Worm (Caenorhabditis elegans) whole organism, L3 larva: ENCODE data around the gene F45E12.5.
A peak's percentile ranks its signal among the peaks of the same experiment; 100 is the strongest.

Experiments
- egl-27 ChIP-seq: sonication (generic microtip); optimal IDR thresholded peaks from 4 replicates; lab custom pipeline; 2017; ENCODE audit warnings: missing biosample characterization, missing genetic modification reagents, missing genetic modification characterization
- lin-39 ChIP-seq: fragments of 150-350 bp; optimal IDR thresholded peaks from 2 replicates; lab custom pipeline; 2018; ENCODE audit warnings: missing biosample characterization, missing genetic modification reagents, missing genetic modification characterization
- nfya-1 ChIP-seq: sonication (generic microtip); optimal IDR thresholded peaks from 2 replicates; lab custom pipeline; 2017; ENCODE audit warnings: missing genetic modification characterization, mild to moderate bottlenecking, missing compliant biosample characterization, antibody characterized with exemption, moderate library complexity; ENCODE audit not compliant: insufficient read depth
- nhr-237 ChIP-seq: fragments of 150-350 bp; optimal IDR thresholded peaks from 2 replicates; lab custom pipeline; 2014; ENCODE audit warnings: missing biosample characterization, missing genetic modification characterization
- pha-4 ChIP-seq: fragments of 150-350 bp; optimal IDR thresholded peaks from 2 replicates; lab custom pipeline; 2014; ENCODE audit warnings: missing biosample characterization, missing genetic modification reagents, missing genetic modification characterization
- pqm-1 ChIP-seq: fragments of 150-350 bp; optimal IDR thresholded peaks from 2 replicates; lab custom pipeline; 2017; ENCODE audit warnings: missing biosample characterization, missing genetic modification characterization, inconsistent platforms
- snpc-4 ChIP-seq: fragments of 150-350 bp; optimal IDR thresholded peaks from 2 replicates; lab custom pipeline; 2014; ENCODE audit warnings: missing biosample characterization, missing genetic modification characterization
- unc-39 ChIP-seq: sonication (generic microtip); optimal IDR thresholded peaks from 4 replicates; lab custom pipeline; 2017; ENCODE audit warnings: missing biosample characterization, missing genetic modification characterization
- zag-1 ChIP-seq: fragments of 150-350 bp; optimal IDR thresholded peaks from 2 replicates; lab custom pipeline; 2014; ENCODE audit warnings: missing biosample characterization, missing genetic modification characterization

DNA sequence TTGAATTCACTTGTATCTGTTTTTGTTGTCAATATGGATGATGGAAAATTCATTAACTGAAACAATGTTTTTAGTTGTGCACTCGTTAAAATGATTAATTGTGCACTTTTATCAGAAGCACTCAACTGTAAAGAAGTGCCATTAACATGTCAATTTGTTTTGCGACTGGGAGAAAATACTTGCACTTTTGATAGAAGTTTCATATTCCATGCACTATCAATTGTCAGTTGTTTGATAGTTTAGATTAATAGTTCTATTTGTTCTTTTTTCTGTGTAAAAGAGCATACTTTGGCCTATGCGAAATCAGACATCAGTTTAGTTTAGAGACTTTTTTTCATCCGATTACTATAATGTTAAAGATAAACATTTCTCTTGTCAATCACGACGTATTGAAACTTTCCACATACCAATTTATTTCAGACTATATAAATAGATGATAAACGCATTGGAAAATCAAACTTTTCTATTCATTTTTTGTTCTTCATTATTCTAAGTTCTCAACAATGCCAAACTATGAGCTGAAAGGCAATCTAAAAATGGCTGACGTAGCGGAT lies 19.9 kb downstream of the F45E12.5 start, which contains the start of gene C30G12.2:
- TF ChIP-seq snpc-4 (tag; lab: Kevin White, UChicago) (no peak), pqm-1 (tag; lab: Kevin White, UChicago) (peak; percentile 92), unc-39 (no peak), egl-27 (tag; lab: Kevin White, UChicago) (no peak), nhr-237 (tag; lab: Kevin White, UChicago) (no peak), pha-4 (no peak), nfya-1 (no peak), lin-39 (tag; lab: Kevin White, UChicago) (no peak), zag-1 (tag; lab: Kevin White, UChicago) (no peak)
